Worm (Caenorhabditis elegans): ENCODE data around the gene moc-3.

Gene moc-3

DNA sequence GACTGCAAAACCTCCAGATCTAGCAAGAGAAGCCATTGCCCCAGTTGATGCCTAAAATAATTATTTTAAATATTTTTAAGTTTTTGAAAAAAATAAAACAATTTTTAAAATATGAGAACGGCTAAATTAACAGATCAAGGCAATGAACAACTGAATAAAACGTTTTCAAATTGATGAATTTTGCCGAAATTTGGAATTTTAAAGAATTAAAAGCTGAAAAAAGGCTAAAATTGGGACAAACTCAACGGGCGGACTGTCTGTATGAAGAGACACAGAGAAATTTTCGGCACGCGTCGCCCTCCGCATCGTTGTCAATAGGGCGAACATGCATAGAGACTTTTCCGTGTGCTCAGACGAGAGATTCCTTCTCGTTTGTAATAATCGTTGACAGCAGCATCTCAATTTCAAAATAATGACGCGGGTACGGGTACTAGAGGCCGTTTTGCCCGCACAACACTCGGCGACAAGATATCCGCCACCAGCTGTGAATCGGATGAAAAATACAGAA, 5.7 kb downstream of the moc-3 start, which contains the start of the genes isp-1 and islo-1 (continued):
- TF ChIP-seq dmd-9 (GFP tag; IDR thresholded peaks at IDR 0.05) = no peak
- no peak for TF ChIP-seq lin-1 (GFP tag; IDR thresholded peaks at IDR 0.05)
- no peak for TF ChIP-seq ztf-11 (tag; optimal IDR thresholded peaks at IDR 0.05)
- no peak for TF ChIP-seq hmg-1.1 (GFP tag; IDR thresholded peaks at IDR 0.05)
- TF ChIP-seq hif-1 (tag; optimal IDR thresholded peaks at IDR 0.05) = no peak
- TF ChIP-seq rbr-2 (tag; optimal IDR thresholded peaks at IDR 0.05) = peak; percentile 29
- TF ChIP-seq ceh-82 (tag; optimal IDR thresholded peaks at IDR 0.05) = no peak
- no peak for TF ChIP-seq zip-2 (tag; optimal IDR thresholded peaks at IDR 0.05)
- no peak for TF ChIP-seq madf-5 (GFP tag; IDR thresholded peaks at IDR 0.05)
- no peak for TF ChIP-seq mxl-2 (GFP tag; conservative IDR thresholded peaks at IDR 0.05)
- TF ChIP-seq pha-4 (GFP tag; IDR thresholded peaks at IDR 0.05) = no peak
- TF ChIP-seq pha-4 (tag; optimal IDR thresholded peaks at IDR 0.05) = peak; percentile 35
- no peak for TF ChIP-seq unc-62 (GFP tag; optimal IDR thresholded peaks at IDR 0.05 in 1 of 2)
- TF ChIP-seq unc-62 (tag; optimal IDR thresholded peaks at IDR 0.05) = no peak
- no peak for TF ChIP-seq ceh-62 (tag; optimal IDR thresholded peaks at IDR 0.05)
- TF ChIP-seq pqm-1 (tag; optimal IDR thresholded peaks at IDR 0.05) = no peak
- no peak for TF ChIP-seq ZK337.2 (GFP tag; IDR thresholded peaks at IDR 0.05)
- no peak for TF ChIP-seq ctbp-1 (GFP tag; IDR thresholded peaks at IDR 0.05)
- TF ChIP-seq zip-11 (GFP tag; IDR thresholded peaks at IDR 0.05) = no peak
- TF ChIP-seq ZK546.5 (tag; optimal IDR thresholded peaks at IDR 0.05) = no peak
- no peak for TF ChIP-seq set-16 (GFP tag; IDR thresholded peaks at IDR 0.05)
- no peak for TF ChIP-seq fos-1 (tag; optimal IDR thresholded peaks at IDR 0.05)
- TF ChIP-seq daf-8 (GFP tag; IDR thresholded peaks at IDR 0.05) = no peak
- no peak for TF ChIP-seq snpc-1.2 (GFP tag; IDR thresholded peaks at IDR 0.05)
- peak; percentile 63 for TF ChIP-seq nhr-6 (tag; optimal IDR thresholded peaks at IDR 0.05)
- no peak for TF ChIP-seq nhr-41 (GFP tag; IDR thresholded peaks at IDR 0.05)
- TF ChIP-seq spr-3 (GFP tag; optimal IDR thresholded peaks at IDR 0.05) = no peak
- TF ChIP-seq tra-1 (GFP tag; IDR thresholded peaks at IDR 0.05) = no peak
- TF ChIP-seq F26F4.8 (GFP tag; conservative IDR thresholded peaks at IDR 0.05) = no peak
- TF ChIP-seq daf-12 (tag; optimal IDR thresholded peaks at IDR 0.05) = no peak
- no peak for TF ChIP-seq sdz-12 (GFP tag; optimal IDR thresholded peaks at IDR 0.05)
- no peak for TF ChIP-seq nhr-76 (tag; optimal IDR thresholded peaks at IDR 0.05)
- no peak for TF ChIP-seq F10B5.3 (tag; optimal IDR thresholded peaks at IDR 0.05)
- no peak for TF ChIP-seq zfp-2 (tag; optimal IDR thresholded peaks at IDR 0.05)
- peak; percentile 91 for TF ChIP-seq aha-1 (tag)
- no peak for TF ChIP-seq F37D6.2 (tag; optimal IDR thresholded peaks at IDR 0.05)
- TF ChIP-seq nhr-11 (tag; optimal IDR thresholded peaks at IDR 0.05) = peak; percentile 19
- peak; percentile 91 for TF ChIP-seq lin-38 (GFP tag; IDR thresholded peaks at IDR 0.05)
- TF ChIP-seq skn-1 (tag; optimal IDR thresholded peaks at IDR 0.05) = no peak
- TF ChIP-seq jun-1 (tag; optimal IDR thresholded peaks at IDR 0.05) = no peak
- TF ChIP-seq aly-2 (tag; optimal IDR thresholded peaks at IDR 0.05) = no peak
- peak; percentile 75 for TF ChIP-seq ama-1 (optimal IDR thresholded peaks at IDR 0.05)
- TF ChIP-seq saeg-2 (GFP tag; IDR thresholded peaks at IDR 0.05) = no peak
- TF ChIP-seq nhr-111 (GFP tag; optimal IDR thresholded peaks at IDR 0.05) = no peak
- TF ChIP-seq dve-1 (tag; optimal IDR thresholded peaks at IDR 0.05; ENCODE audit: insufficient read depth) = peak; percentile 57
- no peak for TF ChIP-seq ces-1 (GFP tag; optimal IDR thresholded peaks at IDR 0.05)
- TF ChIP-seq duxl-1 (tag; optimal IDR thresholded peaks at IDR 0.05; ENCODE audit: poor library complexity) = no peak
- peak; percentile 27 for TF ChIP-seq lin-13 (GFP tag; optimal IDR thresholded peaks at IDR 0.05)
- no peak for TF ChIP-seq R02D3.7 (tag; optimal IDR thresholded peaks at IDR 0.05)
- peak; percentile 41 for TF ChIP-seq nhr-77 (tag; optimal IDR thresholded peaks at IDR 0.05)
- no peak for TF ChIP-seq fkh-10 (GFP tag; optimal IDR thresholded peaks at IDR 0.05)
- TF ChIP-seq mdl-1 (tag; optimal IDR thresholded peaks at IDR 0.05) = peak in 1 of 2 experiments; percentile 77
- no peak for TF ChIP-seq D1046.2 (GFP tag; IDR thresholded peaks at IDR 0.05)
- no peak for TF ChIP-seq Y75B8A.6 (GFP tag; IDR thresholded peaks at IDR 0.05)
